Worm (Caenorhabditis elegans) whole organism, L4 larva: ENCODE data around the gene tbx-2.

ENCODE experiments used
- ama-1 ChIP-seq: fragments of 150-350 bp; optimal IDR thresholded peaks from 2 replicates; lab custom pipeline; 2014; ENCODE audit warnings: inconsistent platforms, mixed read lengths
- ceh-82 ChIP-seq: sonication (generic microtip); optimal IDR thresholded peaks from 2 replicates; lab custom pipeline; 2017; ENCODE audit warnings: missing biosample characterization, missing genetic modification characterization
- gei-8 ChIP-seq: fragments of 200-800 bp; sonication (Bioruptor generic); optimal IDR thresholded peaks from 2 replicates; lab custom pipeline; 2018; ENCODE audit warnings: mild to moderate bottlenecking, missing genetic modification characterization, missing compliant biosample characterization
- hlh-30 ChIP-seq: sonication (generic microtip); optimal IDR thresholded peaks from 2 replicates; lab custom pipeline; 2017; ENCODE audit warnings: antibody characterized with exemption, mild to moderate bottlenecking, missing genetic modification characterization, missing compliant biosample characterization; ENCODE audit not compliant: insufficient read depth
- lsy-2 ChIP-seq, 2 experiments: fragments of 150-350 bp in 1 of 2; sonication (generic microtip) in 1 of 2; optimal IDR thresholded peaks; 2 replicates each; lab custom pipeline; 2014 to 2017; ENCODE audit warnings: missing biosample characterization in 2 of 2, missing genetic modification characterization in 2 of 2
- nhr-111 ChIP-seq: fragments of 200-800 bp; sonication (Bioruptor generic); optimal IDR thresholded peaks from 2 replicates; lab custom pipeline; 2018; ENCODE audit warnings: mild to moderate bottlenecking, missing genetic modification characterization, missing compliant biosample characterization
- nhr-237 ChIP-seq: sonication (generic microtip); optimal IDR thresholded peaks from 2 replicates; lab custom pipeline; 2017; ENCODE audit warnings: missing biosample characterization, missing genetic modification characterization
- nhr-76 ChIP-seq: fragments of 150-350 bp; optimal IDR thresholded peaks from 2 replicates; lab custom pipeline; 2014; ENCODE audit warnings: missing biosample characterization, missing genetic modification characterization
- unc-130 ChIP-seq: sonication (generic microtip); optimal IDR thresholded peaks from 2 replicates; lab custom pipeline; 2016; ENCODE audit warnings: missing genetic modification reagents, missing genetic modification characterization, missing compliant biosample characterization
- unc-62 ChIP-seq, 3 experiments: fragments of 150-350 bp in 1 of 3; sonication (generic microtip); optimal IDR thresholded peaks in 2 of 3; peaks in 1 of 3; 1 replicate in 1 of 3; 2 replicates in 2 of 3; lab custom pipeline; 2014 to 2017; ENCODE audit warnings: missing biosample characterization in 3 of 3, missing genetic modification characterization in 3 of 3, missing genetic modification reagents in 3 of 3, missing genotype in 1 of 3

- TF ChIP-seq unc-130 (no peak), lsy-2 (tag; optimal IDR thresholded peaks at IDR 0.05; lab: Kevin White, UChicago) (peak in 1 of 2 experiments; percentile 15), nhr-76 (no peak), ceh-82 (no peak), ama-1 (lab: Kevin White, UChicago) (no peak), hlh-30 (tag; lab: Kevin White, UChicago) (no peak), nhr-237 (tag; lab: Kevin White, UChicago) (no peak), nhr-111 (GFP tag; lab: Kevin White, UChicago) (no peak), gei-8 (GFP tag; lab: Kevin White, UChicago) (no peak), unc-62 (GFP tag; optimal IDR thresholded peaks at IDR 0.05 in 1 of 2; lab: Kevin White, UChicago) (no peak), unc-62 (tag; optimal IDR thresholded peaks at IDR 0.05; lab: Kevin White, UChicago) (no peak)
Observed at ce11 chrIII:5083304-5083703, 52.8 kb downstream of the tbx-2 start.
